Worm (Caenorhabditis elegans): ENCODE data around the gene daf-10.

- no peak for TF ChIP-seq T22C8.4 (GFP tag; IDR thresholded peaks at IDR 0.05)
- no peak for TF ChIP-seq flt-1 (GFP tag; IDR thresholded peaks at IDR 0.05)
- no peak for TF ChIP-seq ztf-29 (GFP tag; IDR thresholded peaks at IDR 0.05)
- no peak for TF ChIP-seq ref-1 (GFP tag; conservative IDR thresholded peaks at IDR 0.05)
- no peak for TF ChIP-seq klf-2 (GFP tag; conservative IDR thresholded peaks at IDR 0.05)
Observed at ce11 chrIV:9112019-9112418, 34.0 kb downstream of the daf-10 start.
